Worm (Caenorhabditis elegans) whole organism, L2 larva: ENCODE results near the gene cyp-43A1.

Experiments used
- F13H6.1 ChIP-seq: sonication (generic microtip); optimal IDR thresholded peaks from 2 replicates; lab custom pipeline; 2016; ENCODE audit warnings: missing genetic modification characterization, missing compliant biosample characterization
- blmp-1 ChIP-seq: sonication (generic microtip); optimal IDR thresholded peaks from 2 replicates; lab custom pipeline; 2017; ENCODE audit warnings: missing genetic modification characterization, mild to moderate bottlenecking, missing compliant biosample characterization, antibody characterized with exemption, moderate library complexity; ENCODE audit not compliant: insufficient read depth
- ceh-16 ChIP-seq: fragments of 150-350 bp; optimal IDR thresholded peaks from 2 replicates; lab custom pipeline; 2014; ENCODE audit warnings: missing biosample characterization, missing genetic modification characterization
- egl-27 ChIP-seq: sonication (generic microtip); optimal IDR thresholded peaks from 3 replicates; lab custom pipeline; 2017; ENCODE audit warnings: missing biosample characterization, missing genetic modification reagents, missing genetic modification characterization
- elt-3 ChIP-seq: sonication (generic microtip); optimal IDR thresholded peaks from 2 replicates; lab custom pipeline; 2017; ENCODE audit warnings: missing biosample characterization, missing genetic modification characterization
- lin-13 ChIP-seq: fragments of 150-350 bp; optimal IDR thresholded peaks from 2 replicates; lab custom pipeline; 2014; ENCODE audit warnings: missing biosample characterization, missing genetic modification reagents, missing genetic modification characterization
- lin-39 ChIP-seq: fragments of 150-350 bp; optimal IDR thresholded peaks from 2 replicates; lab custom pipeline; 2014; ENCODE audit warnings: missing biosample characterization, missing genetic modification reagents, missing genetic modification characterization
- mab-5 ChIP-seq: fragments of 150-350 bp; optimal IDR thresholded peaks from 2 replicates; lab custom pipeline; 2014; ENCODE audit warnings: missing biosample characterization, missing genetic modification characterization
- nhr-10 ChIP-seq: sonication (generic microtip); optimal IDR thresholded peaks from 2 replicates; lab custom pipeline; 2017; ENCODE audit warnings: missing biosample characterization, missing genetic modification characterization
- nhr-11 ChIP-seq: fragments of 150-350 bp; optimal IDR thresholded peaks from 2 replicates; lab custom pipeline; 2014; ENCODE audit warnings: missing biosample characterization, missing genetic modification characterization
- nhr-77 ChIP-seq: fragments of 150-350 bp; optimal IDR thresholded peaks from 2 replicates; lab custom pipeline; 2014; ENCODE audit warnings: missing biosample characterization, missing genetic modification characterization
- snpc-4 ChIP-seq: fragments of 150-350 bp; optimal IDR thresholded peaks from 2 replicates; lab custom pipeline; 2014; ENCODE audit warnings: missing biosample characterization, missing genetic modification characterization
- ztf-11 ChIP-seq: sonication (generic microtip); optimal IDR thresholded peaks from 2 replicates; lab custom pipeline; 2017; ENCODE audit warnings: missing biosample characterization, missing genetic modification characterization

DNA sequence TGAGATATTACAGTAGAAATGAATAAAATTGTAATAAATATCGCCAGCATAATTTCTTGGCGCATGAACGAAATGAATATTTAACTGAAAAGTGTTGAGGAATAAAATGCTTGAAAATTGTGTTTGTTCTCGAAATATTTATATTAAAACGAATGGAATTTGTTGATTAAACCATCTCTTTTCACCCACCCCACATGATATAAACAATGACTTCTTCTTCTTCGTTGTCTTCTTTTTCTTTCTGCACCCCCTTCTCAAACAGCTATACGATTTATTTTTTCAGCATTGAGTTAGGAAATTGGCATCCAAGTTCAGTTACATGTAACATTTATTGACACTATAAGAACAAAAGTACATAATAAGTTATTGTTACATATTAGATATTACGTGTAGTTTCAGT is 5.8 kb downstream of the cyp-43A1 start, which contains the start of gene C41G11.1:
- TF ChIP-seq snpc-4 (tag; lab: Kevin White, UChicago) (no peak), nhr-77 (tag; lab: Kevin White, UChicago) (no peak), lin-13 (GFP tag; lab: Kevin White, UChicago) (no peak), ztf-11 (tag; lab: Kevin White, UChicago) (no peak), egl-27 (no peak), lin-39 (no peak), F13H6.1 (tag; lab: Kevin White, UChicago) (no peak), mab-5 (tag; lab: Kevin White, UChicago) (no peak), nhr-11 (tag; lab: Kevin White, UChicago) (no peak), elt-3 (tag; lab: Kevin White, UChicago) (no peak), nhr-10 (no peak), blmp-1 (tag; lab: Kevin White, UChicago) (no peak), ceh-16 (tag; lab: Kevin White, UChicago) (no peak)
